Worm (Caenorhabditis elegans) whole organism, mixed stage, embryonic: Measurements from ENCODE around the gene malt-1.

ENCODE experiments used
- M03D4.4 ChIP-seq: sonication (generic microtip); optimal IDR thresholded peaks from 2 replicates; lab custom pipeline; 2017; ENCODE audit warnings: mild to moderate bottlenecking, missing genetic modification characterization, missing compliant biosample characterization
- bed-3 ChIP-seq: fragments of 200-800 bp; sonication (Bioruptor generic); optimal IDR thresholded peaks from 3 replicates; lab custom pipeline; 2018; ENCODE audit warnings: mild to moderate bottlenecking, missing genetic modification characterization, moderate library complexity, missing compliant biosample characterization
- blmp-1 ChIP-seq: fragments of 150-350 bp; optimal IDR thresholded peaks from 2 replicates; lab custom pipeline; 2014; ENCODE audit warnings: missing biosample characterization, missing genetic modification characterization
- ceh-39 ChIP-seq: fragments of 150-350 bp; optimal IDR thresholded peaks from 2 replicates; lab custom pipeline; 2014; ENCODE audit warnings: missing biosample characterization, missing genetic modification characterization
- ceh-43 ChIP-seq: fragments of 200-800 bp; sonication (Bioruptor generic); optimal IDR thresholded peaks from 2 replicates; lab custom pipeline; 2018; ENCODE audit warnings: mild to moderate bottlenecking, missing genetic modification characterization, moderate library complexity, missing compliant biosample characterization
- ceh-83 ChIP-seq: fragments of 200-800 bp; sonication (Bioruptor generic); optimal IDR thresholded peaks from 2 replicates; lab custom pipeline; 2018; ENCODE audit warnings: mild to moderate bottlenecking, missing genetic modification characterization, missing compliant biosample characterization
- ces-1 ChIP-seq: fragments of 150-350 bp; optimal IDR thresholded peaks from 2 replicates; lab custom pipeline; 2014; ENCODE audit warnings: missing biosample characterization, missing genetic modification reagents, missing genetic modification characterization
- cnd-1 ChIP-seq: fragments of 200-800 bp; sonication (Bioruptor generic); optimal IDR thresholded peaks from 2 replicates; lab custom pipeline; 2018; ENCODE audit warnings: mild to moderate bottlenecking, missing genetic modification characterization, missing compliant biosample characterization
- drap-1 ChIP-seq: fragments of 200-800 bp; sonication (Bioruptor generic); optimal IDR thresholded peaks from 3 replicates; lab custom pipeline; 2018; ENCODE audit warnings: mild to moderate bottlenecking, missing genetic modification characterization, missing compliant biosample characterization
- elt-1 ChIP-seq: sonication (generic microtip); optimal IDR thresholded peaks from 2 replicates; lab custom pipeline; 2017; ENCODE audit warnings: missing genetic modification characterization, mild to moderate bottlenecking, missing compliant biosample characterization, antibody characterized with exemption, moderate library complexity, borderline replicate concordance; ENCODE audit not compliant: insufficient read depth
- elt-3 ChIP-seq: fragments of 150-350 bp; optimal IDR thresholded peaks from 2 replicates; lab custom pipeline; 2014; ENCODE audit warnings: missing biosample characterization, missing genetic modification characterization
- flh-1 ChIP-seq: fragments of 200-800 bp; sonication (Bioruptor generic); optimal IDR thresholded peaks from 2 replicates; lab custom pipeline; 2018; ENCODE audit warnings: mild to moderate bottlenecking, missing genetic modification characterization, moderate library complexity, missing compliant biosample characterization
- ham-2 ChIP-seq: fragments of 200-800 bp; sonication (Bioruptor generic); optimal IDR thresholded peaks from 2 replicates; lab custom pipeline; 2018; ENCODE audit warnings: mild to moderate bottlenecking, missing genetic modification characterization, missing compliant biosample characterization
- hlh-1 ChIP-seq: fragments of 150-350 bp; optimal IDR thresholded peaks from 2 replicates; lab custom pipeline; 2014; ENCODE audit warnings: missing biosample characterization, missing genetic modification reagents, missing genetic modification characterization
- lin-13 ChIP-seq: fragments of 150-350 bp; optimal IDR thresholded peaks from 2 replicates; lab custom pipeline; 2014; ENCODE audit warnings: missing biosample characterization, missing genetic modification characterization
- lsy-2 ChIP-seq: fragments of 150-350 bp; optimal IDR thresholded peaks from 2 replicates; lab custom pipeline; 2014; ENCODE audit warnings: missing biosample characterization, missing genetic modification characterization
- mab-5 ChIP-seq: fragments of 150-350 bp; optimal IDR thresholded peaks from 2 replicates; lab custom pipeline; 2014; ENCODE audit warnings: missing biosample characterization, missing genetic modification characterization
- mep-1 ChIP-seq: fragments of 150-350 bp; optimal IDR thresholded peaks from 2 replicates; lab custom pipeline; 2017; ENCODE audit warnings: missing biosample characterization, missing genetic modification reagents, missing genetic modification characterization, inconsistent platforms
- mls-2 ChIP-seq: sonication (generic microtip); optimal IDR thresholded peaks from 2 replicates; lab custom pipeline; 2016; ENCODE audit warnings: mild to moderate bottlenecking, missing genetic modification characterization, moderate library complexity, missing compliant biosample characterization
- nhr-12 ChIP-seq: fragments of 150-350 bp; optimal IDR thresholded peaks from 2 replicates; lab custom pipeline; 2014; ENCODE audit warnings: missing biosample characterization, missing genetic modification characterization
- nhr-2 ChIP-seq: fragments of 150-350 bp; optimal IDR thresholded peaks from 2 replicates; lab custom pipeline; 2014; ENCODE audit warnings: missing biosample characterization, missing genetic modification characterization
- nhr-237 ChIP-seq: fragments of 150-350 bp; optimal IDR thresholded peaks from 2 replicates; lab custom pipeline; 2014; ENCODE audit warnings: missing biosample characterization, missing genetic modification characterization
- nhr-28 ChIP-seq: fragments of 150-350 bp; optimal IDR thresholded peaks from 2 replicates; lab custom pipeline; 2014; ENCODE audit warnings: missing biosample characterization, missing genetic modification characterization
- nhr-76 ChIP-seq: sonication (generic microtip); optimal IDR thresholded peaks from 2 replicates; lab custom pipeline; 2017; ENCODE audit warnings: missing biosample characterization, missing genetic modification characterization
- pha-4 ChIP-seq: fragments of 150-350 bp; optimal IDR thresholded peaks from 2 replicates; lab custom pipeline; 2018; ENCODE audit warnings: missing biosample characterization, missing genetic modification reagents, missing genetic modification characterization
- sem-2 ChIP-seq: fragments of 200-800 bp; sonication (Bioruptor generic); optimal IDR thresholded peaks from 2 replicates; lab custom pipeline; 2018; ENCODE audit warnings: mild to moderate bottlenecking, missing genetic modification characterization, missing compliant biosample characterization
- snpc-4 ChIP-seq: fragments of 150-350 bp; optimal IDR thresholded peaks from 2 replicates; lab custom pipeline; 2014; ENCODE audit warnings: missing biosample characterization, missing genetic modification characterization
- unc-120 ChIP-seq: sonication (generic microtip); optimal IDR thresholded peaks from 2 replicates; lab custom pipeline; 2017; ENCODE audit warnings: missing genetic modification characterization, missing compliant biosample characterization; ENCODE audit not compliant: poor library complexity, severe bottlenecking
- unc-39 ChIP-seq: fragments of 150-350 bp; optimal IDR thresholded peaks from 2 replicates; lab custom pipeline; 2014; ENCODE audit warnings: missing biosample characterization, missing genetic modification characterization
- unc-62 ChIP-seq: fragments of 150-350 bp; optimal IDR thresholded peaks from 2 replicates; lab custom pipeline; 2014; ENCODE audit warnings: missing biosample characterization, missing genetic modification reagents, missing genetic modification characterization
- zip-8 ChIP-seq: fragments of 150-350 bp; optimal IDR thresholded peaks from 2 replicates; lab custom pipeline; 2014; ENCODE audit warnings: missing biosample characterization, missing genetic modification characterization
- ztf-11 ChIP-seq: fragments of 150-350 bp; optimal IDR thresholded peaks from 2 replicates; lab custom pipeline; 2014; ENCODE audit warnings: missing biosample characterization, missing genetic modification characterization

Gene malt-1

DNA sequence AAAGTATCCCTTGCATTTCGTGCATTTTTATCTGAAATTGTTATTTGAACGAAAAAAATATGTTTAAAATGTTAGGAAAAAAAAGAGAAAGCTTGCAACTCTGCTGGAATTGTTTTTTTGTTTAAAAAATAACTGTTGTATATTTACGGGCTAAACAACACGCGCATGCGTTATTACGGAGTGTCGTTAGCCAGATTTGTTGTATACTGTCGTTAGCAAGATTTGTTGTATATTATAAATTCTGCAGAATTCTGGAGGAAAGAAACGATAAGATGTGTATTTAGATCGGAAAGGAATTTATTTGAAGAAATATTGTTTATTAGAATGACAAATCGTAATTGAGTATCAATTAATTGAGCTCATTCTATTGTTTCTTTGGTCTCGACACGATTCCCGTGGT, 16.5 kb upstream of the malt-1 start, which contains the start of gene eif-2Bgamma:
Gene eif-2Bgamma, minus strand, starts transcription at position 31 of the 400 bp plus-strand sequence.
- no peak for TF ChIP-seq unc-62
- TF ChIP-seq ces-1 (GFP tag; lab: Kevin White, UChicago): peak; percentile 42
- peak; percentile 60 for TF ChIP-seq lsy-2 (tag; lab: Kevin White, UChicago)
- TF ChIP-seq nhr-28 (tag; lab: Kevin White, UChicago): no peak
- TF ChIP-seq ceh-39 (tag; lab: Kevin White, UChicago): peak; percentile 1
- no peak for TF ChIP-seq unc-39 (tag; lab: Kevin White, UChicago)

DNA sequence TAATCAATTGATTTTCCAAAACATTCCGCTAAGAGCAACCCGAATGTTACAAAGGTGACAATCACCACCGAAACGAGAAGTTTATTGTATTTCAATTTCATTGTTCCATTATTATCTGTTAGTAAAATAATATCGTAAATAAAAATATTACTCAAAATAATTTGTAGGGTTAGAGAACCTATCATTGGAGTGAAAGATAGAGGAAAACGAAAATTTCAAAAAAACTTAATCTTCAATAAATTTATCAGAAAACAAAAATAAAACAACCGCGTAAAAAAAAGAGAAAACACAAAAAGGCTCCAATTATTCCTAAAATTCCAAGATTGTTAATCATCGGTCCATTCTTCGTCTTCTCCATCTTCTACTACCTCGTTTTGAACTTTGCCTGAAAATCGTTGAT, 14.5 kb upstream of the malt-1 start, which contains the start of gene tra-2:
Gene tra-2, minus strand, starts transcription at position 101 of the 400 bp plus-strand sequence.
- no peak for TF ChIP-seq lin-13 (tag; lab: Kevin White, UChicago)
- no peak for TF ChIP-seq flh-1 (GFP tag; lab: Kevin White, UChicago)
- TF ChIP-seq snpc-4 (tag; lab: Kevin White, UChicago): no peak
- TF ChIP-seq hlh-1 (tag; lab: Kevin White, UChicago): no peak
- TF ChIP-seq drap-1 (GFP tag; lab: Kevin White, UChicago): no peak
- no peak for TF ChIP-seq unc-120 (tag; lab: Kevin White, UChicago)

DNA sequence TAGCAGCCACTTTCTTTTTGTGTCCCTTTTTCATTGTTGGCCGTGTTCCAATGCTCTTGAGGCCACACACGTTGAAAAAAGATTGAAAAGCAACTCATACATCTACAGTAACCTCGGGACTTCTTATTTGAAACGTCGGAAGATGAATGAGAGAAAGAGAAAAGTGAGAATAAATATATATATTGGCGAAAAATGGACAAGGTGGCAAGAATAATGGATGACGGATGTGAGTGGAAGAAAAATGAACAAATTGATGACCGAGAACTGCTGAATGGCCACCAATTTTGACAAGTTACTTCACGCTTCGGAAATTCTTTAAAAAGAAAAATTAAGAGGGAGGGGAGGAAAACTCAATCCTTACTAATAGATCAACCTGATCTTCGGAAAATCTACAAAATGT, 7.0 kb upstream of the malt-1 start:
- TF ChIP-seq ham-2 (GFP tag; lab: Kevin White, UChicago): no peak
- no peak for TF ChIP-seq sem-2 (GFP tag; lab: Kevin White, UChicago)
- no peak for TF ChIP-seq unc-120 (tag; lab: Kevin White, UChicago)
- no peak for TF ChIP-seq mab-5 (tag; lab: Kevin White, UChicago)
- no peak for TF ChIP-seq elt-1 (tag; lab: Kevin White, UChicago)
- no peak for TF ChIP-seq lsy-2 (tag; lab: Kevin White, UChicago)
- no peak for TF ChIP-seq hlh-1 (tag; lab: Kevin White, UChicago)
- TF ChIP-seq zip-8 (tag; lab: Kevin White, UChicago): no peak
- no peak for TF ChIP-seq unc-39 (tag; lab: Kevin White, UChicago)
- TF ChIP-seq nhr-76 (tag; lab: Kevin White, UChicago): no peak
- TF ChIP-seq mls-2 (tag; lab: Kevin White, UChicago): no peak
- TF ChIP-seq ceh-39 (tag; lab: Kevin White, UChicago): no peak
- no peak for TF ChIP-seq ceh-43 (GFP tag; lab: Kevin White, UChicago)
- TF ChIP-seq pha-4 (tag; lab: Kevin White, UChicago): no peak
- TF ChIP-seq ztf-11 (tag; lab: Kevin White, UChicago): no peak
- no peak for TF ChIP-seq blmp-1 (tag; lab: Kevin White, UChicago)
- TF ChIP-seq cnd-1: no peak

DNA sequence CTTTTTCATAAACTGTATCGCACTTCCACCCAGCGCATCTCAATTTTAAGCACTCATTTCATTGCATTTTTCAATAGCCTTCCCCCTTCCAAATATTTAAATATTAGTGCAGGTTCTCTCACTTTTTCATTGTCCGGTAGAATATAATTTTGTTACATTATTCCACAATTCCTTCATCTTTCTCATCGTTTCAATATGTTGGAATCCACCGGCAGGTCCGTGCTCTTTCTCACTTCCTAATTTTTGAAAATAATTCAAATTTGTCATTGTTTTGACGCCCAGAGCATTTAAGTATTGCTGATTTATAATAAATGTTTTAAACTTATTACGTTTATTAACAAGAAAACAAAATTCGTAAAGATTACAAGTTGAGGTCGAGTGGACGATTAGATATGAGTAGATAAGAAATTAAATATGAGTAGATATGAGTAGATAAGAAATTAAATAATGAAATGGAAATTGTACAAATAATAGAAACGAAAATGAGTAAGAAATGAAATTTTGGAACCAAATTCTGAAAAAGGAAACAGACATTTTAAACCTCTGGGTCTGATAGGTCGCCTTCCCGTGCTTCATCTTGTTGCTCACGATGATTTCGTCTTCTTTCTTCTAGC, 4.1 kb upstream of the malt-1 start:
- TF ChIP-seq elt-3 (tag; lab: Kevin White, UChicago) (no peak), elt-1 (tag; lab: Kevin White, UChicago) (no peak), nhr-28 (tag; lab: Kevin White, UChicago) (no peak), nhr-237 (tag; lab: Kevin White, UChicago) (no peak), M03D4.4 (no peak), mep-1 (tag; lab: Kevin White, UChicago) (no peak), bed-3 (GFP tag; lab: Kevin White, UChicago) (no peak), hlh-1 (tag; lab: Kevin White, UChicago) (no peak), lsy-2 (tag; lab: Kevin White, UChicago) (no peak), snpc-4 (tag; lab: Kevin White, UChicago) (no peak), ceh-43 (GFP tag; lab: Kevin White, UChicago) (no peak), ces-1 (GFP tag; lab: Kevin White, UChicago) (no peak), unc-62 (no peak), nhr-76 (tag; lab: Kevin White, UChicago) (no peak), ceh-83 (GFP tag; lab: Kevin White, UChicago) (no peak), nhr-12 (tag; lab: Kevin White, UChicago) (no peak), flh-1 (GFP tag; lab: Kevin White, UChicago) (no peak), ztf-11 (tag; lab: Kevin White, UChicago) (no peak), nhr-2 (tag; lab: Kevin White, UChicago) (no peak)
- TF ChIP-seq, all 35 proteins: peak for 0
